Fruit fly (Drosophila melanogaster): ENCODE data around the gene CG2616.

The CG2616 gene

dm6 chr3R:7759486-7759885 lies 37.3 kb downstream of the CG2616 start, which contains the start of gene Sp7:
Gene Sp7 (plus strand): TSS chr3R:7759786.
- TF ChIP-seq EcR (GFP tag; optimal IDR thresholded peaks at IDR 0.05) (no peak), CG8301 (tag; optimal IDR thresholded peaks at IDR 0.05) (no peak), CG8159 (tag; optimal IDR thresholded peaks at IDR 0.05) (no peak), fd96Ca (GFP tag; IDR thresholded peaks at IDR 0.05) (no peak), CG12605 (GFP tag; IDR thresholded peaks at IDR 0.05) (no peak), Ets98B (GFP tag; IDR thresholded peaks at IDR 0.05) (no peak), CG34367 (tag; optimal IDR thresholded peaks at IDR 0.05) (no peak), Snoo (tag; optimal IDR thresholded peaks at IDR 0.05) (no peak), CG13204 (GFP tag; optimal IDR thresholded peaks at IDR 0.05) (no peak), Pif1A (GFP tag; optimal IDR thresholded peaks at IDR 0.05) (no peak), D1 (tag; optimal IDR thresholded peaks at IDR 0.05) (no peak), CG14655 (GFP tag; optimal IDR thresholded peaks at IDR 0.05) (no peak), CG17806 (tag; optimal IDR thresholded peaks at IDR 0.05) (no peak), Pif1B (GFP tag; optimal IDR thresholded peaks at IDR 0.05) (no peak), CG10348 (GFP tag; IDR thresholded peaks at IDR 0.05) (no peak), CG32121 (GFP tag; IDR thresholded peaks at IDR 0.05) (no peak), CG9948 (tag; optimal IDR thresholded peaks at IDR 0.05) (no peak), CG4496 (GFP tag; IDR thresholded peaks at IDR 0.05) (no peak)

- TF ChIP-seq CG34367 (tag; optimal IDR thresholded peaks at IDR 0.05) = no peak
- TF ChIP-seq gl (tag; optimal IDR thresholded peaks at IDR 0.05) = no peak
- TF ChIP-seq EcR (GFP tag; optimal IDR thresholded peaks at IDR 0.05) = no peak
- TF ChIP-seq Pif1A (GFP tag; optimal IDR thresholded peaks at IDR 0.05) = no peak
- 0 out of 3 replicates have a peak, but pooled peaks have one; percentile 29 for TF ChIP-seq CG4496 (GFP tag; IDR thresholded peaks at IDR 0.05)
Measured at dm6 chr3R:7760970-7761558, 38.8 kb downstream of the CG2616 start.

- TF ChIP-seq CG8301 (tag; optimal IDR thresholded peaks at IDR 0.05) (no peak), CG12605 (GFP tag; IDR thresholded peaks at IDR 0.05) (no peak), Pif1B (GFP tag; optimal IDR thresholded peaks at IDR 0.05) (no peak), CG10348 (GFP tag; IDR thresholded peaks at IDR 0.05) (no peak), EcR (GFP tag; optimal IDR thresholded peaks at IDR 0.05) (no peak), CG4496 (GFP tag; IDR thresholded peaks at IDR 0.05) (no peak), Snoo (tag; optimal IDR thresholded peaks at IDR 0.05) (no peak), gl (tag; optimal IDR thresholded peaks at IDR 0.05) (no peak), Pif1A (GFP tag; optimal IDR thresholded peaks at IDR 0.05) (no peak), Ets98B (GFP tag; IDR thresholded peaks at IDR 0.05) (no peak), CG14655 (GFP tag; optimal IDR thresholded peaks at IDR 0.05) (no peak)
Measured at dm6 chr3R:7771656-7772055, 49.4 kb downstream of the CG2616 start, which contains the start of gene CG11286. Gene CG11286 (minus strand): TSS chr3R:7771756.
